Fruit fly (Drosophila melanogaster) whole organism, embryonic: ENCODE data around the gene Mkp3.

Source experiments
- Abd-B ChIP-seq: fragments of 200-800 bp; sonication (Bioruptor generic); optimal IDR thresholded peaks from 2 replicates; lab custom pipeline; 2018; ENCODE audit warnings: missing biosample characterization, mild to moderate bottlenecking, missing genetic modification characterization, moderate library complexity
- CG10959 ChIP-seq: fragments of 200-800 bp; sonication (Bioruptor generic); IDR thresholded peaks from 2 replicates; pipeline ENCODE4 v1.3.6; 2022; ENCODE audit warnings: missing biosample characterization, missing genetic modification characterization
- CG10979 ChIP-seq: fragments of 200-800 bp; sonication (Bioruptor generic); optimal IDR thresholded peaks from 2 replicates; lab custom pipeline; 2018; ENCODE audit warnings: missing biosample characterization, mild to moderate bottlenecking, missing genetic modification characterization, moderate library complexity
- CG11696 ChIP-seq: fragments of 200-800 bp; sonication (Bioruptor generic); IDR thresholded peaks from 2 replicates; pipeline ENCODE4 v1.3.6; 2022; ENCODE audit warnings: missing biosample characterization, missing genetic modification characterization
- CG12104 ChIP-seq: fragments of 200-800 bp; sonication (Bioruptor generic); optimal IDR thresholded peaks from 3 replicates; lab custom pipeline; 2016; ENCODE audit warnings: missing biosample characterization, missing genetic modification characterization
- CG14441 ChIP-seq: fragments of 200-800 bp; sonication (Bioruptor generic); IDR thresholded peaks from 2 replicates; pipeline ENCODE4 v1.3.6; 2022; ENCODE audit warnings: missing biosample characterization, missing genetic modification characterization
- CG14860 ChIP-seq: fragments of 200-800 bp; sonication (Bioruptor generic); IDR thresholded peaks from 3 replicates; pipeline ENCODE4 v1.3.6; 2022; ENCODE audit warnings: missing biosample characterization, missing genetic modification characterization; ENCODE audit not compliant: partially characterized antibody
- CG15073 ChIP-seq: fragments of 200-800 bp; sonication (Bioruptor generic); optimal IDR thresholded peaks from 2 replicates; lab custom pipeline; 2016; ENCODE audit warnings: missing biosample characterization, missing genetic modification characterization
- CG15269 ChIP-seq: fragments of 200-800 bp; sonication (Bioruptor generic); optimal IDR thresholded peaks from 2 replicates; lab custom pipeline; 2018; ENCODE audit warnings: missing biosample characterization, mild to moderate bottlenecking, missing genetic modification characterization, moderate library complexity
- CG18599 ChIP-seq: fragments of 200-800 bp; sonication (Bioruptor generic); optimal IDR thresholded peaks from 3 replicates; lab custom pipeline; 2017; ENCODE audit warnings: missing biosample characterization, missing genetic modification characterization, mild to moderate bottlenecking, moderate library complexity, missing genetic modification reagents
- CG18764 ChIP-seq: fragments of 200-800 bp; sonication (Bioruptor generic); optimal IDR thresholded peaks from 3 replicates; lab custom pipeline; 2016; ENCODE audit warnings: missing biosample characterization, missing genetic modification characterization
- CG3163 ChIP-seq: fragments of 200-800 bp; sonication (Bioruptor generic); optimal IDR thresholded peaks from 3 replicates; lab custom pipeline; 2016; ENCODE audit warnings: missing biosample characterization, missing genetic modification characterization
- CG32532 ChIP-seq: fragments of 200-800 bp; sonication (Bioruptor generic); IDR thresholded peaks from 2 replicates; pipeline ENCODE4 v1.3.6; 2022; ENCODE audit warnings: missing biosample characterization, missing genetic modification characterization
- CG3281 ChIP-seq: fragments of 200-800 bp; sonication (Bioruptor generic); optimal IDR thresholded peaks from 3 replicates; lab custom pipeline; 2017; ENCODE audit warnings: missing biosample characterization, mild to moderate bottlenecking, missing genetic modification characterization
- CG34422 ChIP-seq: fragments of 200-800 bp; sonication (Bioruptor generic); IDR thresholded peaks from 3 replicates; pipeline ENCODE4 v1.3.6; 2022; ENCODE audit warnings: missing biosample characterization, missing genetic modification characterization
- CG4424 ChIP-seq: fragments of 200-800 bp; sonication (Bioruptor generic); optimal IDR thresholded peaks from 3 replicates; lab custom pipeline; 2016; ENCODE audit warnings: missing biosample characterization, missing genetic modification characterization
- CG4820 ChIP-seq: fragments of 200-800 bp; sonication (Bioruptor generic); optimal IDR thresholded peaks from 3 replicates; lab custom pipeline; 2016; ENCODE audit warnings: missing biosample characterization, missing genetic modification characterization
- CG5245 ChIP-seq: fragments of 200-800 bp; sonication (Bioruptor generic); optimal IDR thresholded peaks from 3 replicates; lab custom pipeline; 2016; ENCODE audit warnings: missing biosample characterization, missing genetic modification characterization
- CG6272 ChIP-seq: fragments of 200-800 bp; sonication (Bioruptor generic); IDR thresholded peaks from 2 replicates; pipeline ENCODE4 v1.3.6; 2022; ENCODE audit warnings: missing biosample characterization, missing genetic modification characterization
- CG7963 ChIP-seq: fragments of 200-800 bp; sonication (Bioruptor generic); IDR thresholded peaks from 3 replicates; pipeline ENCODE4 v1.3.6; 2022; ENCODE audit warnings: missing biosample characterization, missing genetic modification characterization; ENCODE audit not compliant: partially characterized antibody
- CG8924 ChIP-seq: fragments of 200-800 bp; optimal IDR thresholded peaks from 3 replicates; lab custom pipeline; 2019; ENCODE audit warnings: missing biosample characterization, mild to moderate bottlenecking, missing genetic modification characterization, moderate library complexity
- Dek ChIP-seq: fragments of 200-800 bp; sonication (Bioruptor generic); optimal IDR thresholded peaks from 3 replicates; lab custom pipeline; 2019; ENCODE audit warnings: missing biosample characterization, mild to moderate bottlenecking, missing genetic modification characterization, moderate library complexity
- Dip3 ChIP-seq: fragments of 200-800 bp; sonication (Bioruptor generic); optimal IDR thresholded peaks from 3 replicates; lab custom pipeline; 2016; ENCODE audit warnings: missing biosample characterization, missing genetic modification characterization
- Doc2 ChIP-seq: fragments of 200-800 bp; sonication (Bioruptor generic); IDR thresholded peaks from 2 replicates; pipeline ENCODE4 v1.3.6; 2022; ENCODE audit warnings: missing biosample characterization, missing genetic modification characterization
- Dref ChIP-seq: fragments of 200-800 bp; sonication (Bioruptor generic); IDR thresholded peaks from 2 replicates; pipeline ENCODE4 v1.3.6; 2022; ENCODE audit warnings: missing biosample characterization, missing genetic modification characterization
- Fer1 ChIP-seq: fragments of 200-800 bp; sonication (Bioruptor generic); optimal IDR thresholded peaks from 2 replicates; lab custom pipeline; 2017; ENCODE audit warnings: missing biosample characterization, mild to moderate bottlenecking, missing genetic modification characterization
- Max ChIP-seq: fragments of 200-800 bp; sonication (Bioruptor generic); optimal IDR thresholded peaks from 2 replicates; lab custom pipeline; 2016; ENCODE audit warnings: missing biosample characterization, mild to moderate bottlenecking, missing genetic modification characterization
- Nf-YA ChIP-seq: fragments of 200-800 bp; sonication (Bioruptor generic); IDR thresholded peaks from 2 replicates; pipeline ENCODE4 v1.3.6; 2022; ENCODE audit warnings: missing biosample characterization, missing genetic modification characterization
- Pdp1 ChIP-seq, 2 experiments: fragments of 200-800 bp; sonication (Bioruptor generic); optimal IDR thresholded peaks; 3 replicates each; lab custom pipeline; 2016; ENCODE audit warnings: missing biosample characterization in 2 of 2, missing genetic modification characterization in 2 of 2, mild to moderate bottlenecking in 1 of 2, moderate library complexity in 1 of 2
- Rx ChIP-seq: fragments of 200-800 bp; sonication (Bioruptor generic); IDR thresholded peaks from 2 replicates; pipeline ENCODE4 v1.3.6; 2022; ENCODE audit warnings: missing biosample characterization, missing genetic modification characterization
- TFAM ChIP-seq: fragments of 200-800 bp; sonication (Bioruptor generic); optimal IDR thresholded peaks from 2 replicates; lab custom pipeline; 2017; ENCODE audit warnings: missing biosample characterization, missing genetic modification characterization, inconsistent platforms
- Vsx1 ChIP-seq: fragments of 200-800 bp; sonication (Bioruptor generic); optimal IDR thresholded peaks from 2 replicates; lab custom pipeline; 2017; ENCODE audit warnings: missing biosample characterization, mild to moderate bottlenecking, missing genetic modification characterization, missing genetic modification reagents
- ato ChIP-seq: fragments of 200-800 bp; sonication (Bioruptor generic); IDR thresholded peaks from 2 replicates; pipeline ENCODE4 v1.3.6; 2022; ENCODE audit warnings: missing biosample characterization, missing genetic modification characterization; ENCODE audit not compliant: partially characterized antibody
- bab2 ChIP-seq: fragments of 200-800 bp; sonication (Bioruptor generic); optimal IDR thresholded peaks from 2 replicates; lab custom pipeline; 2016; ENCODE audit warnings: missing biosample characterization, missing genetic modification characterization
- bsh ChIP-seq, 2 experiments: fragments of 200-800 bp; sonication (Bioruptor generic); optimal IDR thresholded peaks; 2 replicates each; lab custom pipeline; 2017 to 2018; ENCODE audit warnings: mild to moderate bottlenecking in 2 of 2, missing biosample characterization in 2 of 2, missing genetic modification characterization in 2 of 2, moderate library complexity in 1 of 2
- chm ChIP-seq: fragments of 200-800 bp; sonication (Bioruptor generic); IDR thresholded peaks from 2 replicates; pipeline ENCODE4 v1.3.6; 2022; ENCODE audit warnings: missing biosample characterization, missing genetic modification characterization
- croc ChIP-seq: fragments of 200-800 bp; sonication (Bioruptor generic); conservative IDR thresholded peaks from 3 replicates; pipeline ENCODE4 v1.3.6; 2022; ENCODE audit warnings: missing biosample characterization, missing genetic modification characterization
- dimm ChIP-seq: fragments of 200-800 bp; sonication (Bioruptor generic); IDR thresholded peaks from 2 replicates; pipeline ENCODE4 v1.3.6; 2022; ENCODE audit warnings: missing biosample characterization, missing genetic modification characterization
- dmrt11E ChIP-seq: fragments of 200-800 bp; sonication (Bioruptor generic); optimal IDR thresholded peaks from 3 replicates; lab custom pipeline; 2018; ENCODE audit warnings: missing biosample characterization, mild to moderate bottlenecking, missing genetic modification characterization, moderate library complexity
- gsb-n ChIP-seq: fragments of 200-800 bp; sonication (Bioruptor generic); optimal IDR thresholded peaks from 3 replicates; lab custom pipeline; 2018; ENCODE audit warnings: missing biosample characterization, mild to moderate bottlenecking, missing genetic modification characterization
- kah ChIP-seq: fragments of 200-800 bp; sonication (Bioruptor generic); optimal IDR thresholded peaks from 2 replicates; lab custom pipeline; 2018; ENCODE audit warnings: missing biosample characterization, mild to moderate bottlenecking, missing genetic modification characterization
- kni ChIP-seq: fragments of 200-800 bp; sonication (Bioruptor generic); optimal IDR thresholded peaks from 3 replicates; lab custom pipeline; 2017; ENCODE audit warnings: mild to moderate bottlenecking, missing biosample characterization, missing genetic modification reagents, missing genetic modification characterization
- nerfin-1 ChIP-seq: fragments of 200-800 bp; sonication (Bioruptor generic); optimal IDR thresholded peaks from 3 replicates; lab custom pipeline; 2019; ENCODE audit warnings: missing biosample characterization, mild to moderate bottlenecking, missing genetic modification characterization, moderate library complexity
- oc ChIP-seq: fragments of 200-800 bp; sonication (Bioruptor generic); optimal IDR thresholded peaks from 2 replicates; lab custom pipeline; 2018; ENCODE audit warnings: missing biosample characterization, mild to moderate bottlenecking, missing genetic modification characterization, moderate library complexity
- phol ChIP-seq: fragments of 200-800 bp; sonication (Bioruptor generic); optimal IDR thresholded peaks from 3 replicates; lab custom pipeline; 2018; ENCODE audit warnings: missing biosample characterization, mild to moderate bottlenecking, missing genetic modification characterization, moderate library complexity
- slou ChIP-seq: fragments of 200-800 bp; sonication (Bioruptor generic); optimal IDR thresholded peaks from 3 replicates; lab custom pipeline; 2016; ENCODE audit warnings: missing biosample characterization, missing genetic modification characterization
- sob ChIP-seq: fragments of 200-800 bp; sonication (Bioruptor generic); IDR thresholded peaks from 2 replicates; pipeline ENCODE4 v1.3.6; 2022; ENCODE audit warnings: missing biosample characterization, missing genetic modification characterization
- stc ChIP-seq: fragments of 200-800 bp; sonication (Bioruptor generic); IDR thresholded peaks from 2 replicates; pipeline ENCODE4 v1.3.6; 2022; ENCODE audit warnings: missing biosample characterization, missing genetic modification characterization
- tup ChIP-seq: fragments of 200-800 bp; sonication (Bioruptor generic); optimal IDR thresholded peaks from 2 replicates; lab custom pipeline; 2016; ENCODE audit warnings: missing biosample characterization, mild to moderate bottlenecking, missing genetic modification characterization, moderate library complexity
- zf30C ChIP-seq: fragments of 200-800 bp; sonication (Bioruptor generic); optimal IDR thresholded peaks from 3 replicates; lab custom pipeline; 2018; ENCODE audit warnings: missing biosample characterization, mild to moderate bottlenecking, missing genetic modification characterization

Mkp3 gene

dm6 chr3L:19097665-19098082 is 11.4 kb upstream of the Mkp3 start, which contains the start of the genes Naxd and CG14079 (continued):
- no peak for TF ChIP-seq CG18599 (GFP tag; lab: Kevin White, UChicago)
- no peak for TF ChIP-seq Max (GFP tag; lab: Kevin White, UChicago)
- 0 out of 3 replicates have a peak, but pooled peaks have one; percentile 31 for TF ChIP-seq CG34422
- TF ChIP-seq kah (GFP tag; lab: Kevin White, UChicago), result no peak
- no peak for TF ChIP-seq CG10959 (GFP tag; lab: Robert Waterston, UW)
- peak; percentile 29 for TF ChIP-seq oc (tag; lab: Kevin White, UChicago)
- TF ChIP-seq Dek (tag; lab: Kevin White, UChicago), result peak; percentile 64
- peak; percentile 3 for TF ChIP-seq CG3163
- TF ChIP-seq CG5245, result no peak
- no peak for TF ChIP-seq CG14860 (GFP tag; lab: Robert Waterston, UW)
- TF ChIP-seq CG3281 (GFP tag; lab: Kevin White, UChicago), result no peak
- TF ChIP-seq dmrt11E (tag; lab: Kevin White, UChicago), result peak; percentile 55
- no peak for TF ChIP-seq tup (GFP tag; lab: Kevin White, UChicago)
- TF ChIP-seq CG10979, result peak; percentile 57
- TF ChIP-seq CG7963, result no peak
- no peak for TF ChIP-seq CG12104 (GFP tag; lab: Kevin White, UChicago)
- TF ChIP-seq Dip3, result peak; percentile 27
- peak; percentile 41 for TF ChIP-seq Abd-B (GFP tag; lab: Kevin White, UChicago)
- TF ChIP-seq kni (GFP tag; lab: Kevin White, UChicago), result no peak
- TF ChIP-seq Pdp1 (GFP tag; optimal IDR thresholded peaks at IDR 0.05; lab: Kevin White, UChicago), result peak; percentile 34 to 60
- TF ChIP-seq slou (GFP tag; lab: Kevin White, UChicago), result no peak
- 0 out of 2 replicates have a peak, but pooled peaks have one; percentile 25 for TF ChIP-seq dimm (GFP tag; lab: Robert Waterston, UW)
- TF ChIP-seq CG11696 (GFP tag; lab: Robert Waterston, UW), result no peak
- no peak for TF ChIP-seq ato
- TF ChIP-seq stc (GFP tag; lab: Robert Waterston, UW), result 0 out of 2 replicates have a peak, but pooled peaks have one; percentile 32
- peak; percentile 38 for TF ChIP-seq CG4424 (GFP tag; lab: Kevin White, UChicago)
- TF ChIP-seq gsb-n, result peak; percentile 55
- TF ChIP-seq CG15073 (GFP tag; lab: Kevin White, UChicago), result no peak
- no peak for TF ChIP-seq CG32532 (GFP tag; lab: Robert Waterston, UW)
- TF ChIP-seq chm (GFP tag; lab: Robert Waterston, UW), result 0 out of 2 replicates have a peak, but pooled peaks have one; percentile 21
- TF ChIP-seq bsh (GFP tag; optimal IDR thresholded peaks at IDR 0.05; lab: Kevin White, UChicago), result peak in 1 of 2 experiments; percentile 78
- TF ChIP-seq Rx (GFP tag; lab: Robert Waterston, UW), result 0 out of 2 replicates have a peak, but pooled peaks have one; percentile 15
- peak; percentile 48 for TF ChIP-seq CG8924 (tag; lab: Kevin White, UChicago)
- no peak for TF ChIP-seq nerfin-1
- TF ChIP-seq Nf-YA (GFP tag; lab: Robert Waterston, UW), result no peak; the same call in 1 of the 2 replicates
- peak; percentile 77 for TF ChIP-seq CG15269 (tag; lab: Kevin White, UChicago)
- TF ChIP-seq CG14441 (GFP tag; lab: Robert Waterston, UW), result peak; percentile 56
- no peak for TF ChIP-seq CG6272 (GFP tag; lab: Robert Waterston, UW)
- TF ChIP-seq Dref (GFP tag; lab: Robert Waterston, UW), result peak; percentile 53
- no peak for TF ChIP-seq Doc2 (GFP tag; lab: Robert Waterston, UW)
- TF ChIP-seq TFAM (GFP tag; lab: Kevin White, UChicago), result no peak
- peak; percentile 74 for TF ChIP-seq zf30C (GFP tag; lab: Kevin White, UChicago)
- peak; percentile 48 for TF ChIP-seq bab2 (GFP tag; lab: Kevin White, UChicago)
- TF ChIP-seq CG4820 (GFP tag; lab: Kevin White, UChicago), result peak; percentile 48
- TF ChIP-seq Vsx1 (GFP tag; lab: Kevin White, UChicago), result no peak
- TF ChIP-seq Fer1 (GFP tag; lab: Kevin White, UChicago), result peak; percentile 35
- TF ChIP-seq phol (tag; lab: Kevin White, UChicago), result peak; percentile 59
- TF ChIP-seq croc, result 0 out of 3 replicates have a peak, but pooled peaks have one; percentile 14
- peak; percentile 15 for TF ChIP-seq CG18764 (GFP tag; lab: Kevin White, UChicago)
- TF ChIP-seq sob, result peak; percentile 49; the same call in 1 of the 2 replicates
